Fruit fly (Drosophila melanogaster): ENCODE data around the gene CG18530.

dm6 chr3R:12630369-12630768 lies 2.8 kb upstream of the CG18530 start, which contains the start of gene Not10:
- TF ChIP-seq dsx (GFP tag; optimal IDR thresholded peaks at IDR 0.05; ENCODE audit: poor library complexity, severe bottlenecking) (no peak), OdsH (GFP tag; optimal IDR thresholded peaks at IDR 0.05) (no peak), Eip78C (GFP tag) (no peak), svp (GFP tag) (no peak), lz (GFP tag; optimal IDR thresholded peaks at IDR 0.05) (no peak), CG3919 (GFP tag; optimal IDR thresholded peaks at IDR 0.05) (no peak), Lpt (GFP tag; optimal IDR thresholded peaks at IDR 0.05) (no peak), Ets21C (GFP tag; optimal IDR thresholded peaks at IDR 0.05) (peak; percentile 10), CG4318 (GFP tag; optimal IDR thresholded peaks at IDR 0.05) (no peak), dac (GFP tag; optimal IDR thresholded peaks at IDR 0.05) (no peak), cyc (GFP tag; optimal IDR thresholded peaks at IDR 0.05) (no peak), Smox (GFP tag; optimal IDR thresholded peaks at IDR 0.05) (no peak), CG16779 (tag; optimal IDR thresholded peaks at IDR 0.05) (no peak)
